Worm (Caenorhabditis elegans) whole organism, young adult: ENCODE results near the gene C50F7.3.

Experiments used
- F52B5.7 ChIP-seq: sonication (generic microtip); optimal IDR thresholded peaks from 2 replicates; lab custom pipeline; 2016; ENCODE audit warnings: mild to moderate bottlenecking, missing genetic modification characterization, missing compliant biosample characterization
- Y95B8A.8 ChIP-seq: fragments of 200-800 bp; sonication (Bioruptor generic); IDR thresholded peaks from 2 replicates; pipeline ENCODE4 v1.3.6; 2022; ENCODE audit warnings: missing genetic modification reagents, missing genetic modification characterization, missing compliant biosample characterization
- ama-1 ChIP-seq, 3 experiments: fragments of 150-350 bp in 1 of 3; sonication (generic microtip) in 2 of 3; optimal IDR thresholded peaks; 2 replicates each; lab custom pipeline; 2014 to 2018; ENCODE audit warnings: missing biosample characterization in 2 of 3, missing genetic modification characterization in 2 of 3, missing genetic modification reagents in 2 of 3
- dox-1 ChIP-seq: fragments of 200-800 bp; sonication (Bioruptor generic); IDR thresholded peaks from 2 replicates; pipeline ENCODE4 v1.3.6; 2022; ENCODE audit warnings: missing genetic modification reagents, missing genetic modification characterization, missing compliant biosample characterization
- dpl-1 ChIP-seq: fragments of 150-350 bp; optimal IDR thresholded peaks from 2 replicates; lab custom pipeline; 2014; ENCODE audit warnings: missing biosample characterization, missing genetic modification reagents, missing genetic modification characterization
- ets-4 ChIP-seq: fragments of 200-800 bp; sonication (Bioruptor generic); optimal IDR thresholded peaks from 2 replicates; lab custom pipeline; 2018; ENCODE audit warnings: mild to moderate bottlenecking, missing genetic modification characterization, missing compliant biosample characterization
- pbrm-1 ChIP-seq: fragments of 200-800 bp; sonication (Bioruptor generic); IDR thresholded peaks from 2 replicates; pipeline ENCODE4 v1.3.6; 2022; ENCODE audit warnings: missing genetic modification reagents, missing genetic modification characterization, missing compliant biosample characterization
- zim-3 ChIP-seq: sonication (generic microtip); optimal IDR thresholded peaks from 2 replicates; lab custom pipeline; 2017; ENCODE audit warnings: mild to moderate bottlenecking, missing genetic modification characterization, moderate library complexity, missing compliant biosample characterization

- TF ChIP-seq F52B5.7 (no peak), zim-3 (no peak), Y95B8A.8 (no peak), ama-1 (optimal IDR thresholded peaks at IDR 0.05; lab: Kevin White, UChicago) (no peak), ama-1 (GFP tag; optimal IDR thresholded peaks at IDR 0.05; lab: Kevin White, UChicago) (no peak), dox-1 (no peak), dpl-1 (GFP tag; lab: Kevin White, UChicago) (peak; percentile 14), ets-4 (GFP tag; lab: Kevin White, UChicago) (no peak), pbrm-1 (GFP tag; lab: Robert Waterston, UW) (no peak)
Measured at ce11 chrIV:7709701-7710100, 22.4 kb upstream of the C50F7.3 start, which contains the start of the genes mrpl-1, emc-6 and mrps-24.
